Worm (Caenorhabditis elegans) whole organism, midembryonic: Measurements from ENCODE around the gene R10D12.6.

ENCODE experiments used
- T22C8.4 ChIP-seq: fragments of 200-800 bp; sonication (Bioruptor generic); IDR thresholded peaks from 2 replicates; pipeline ENCODE4 v1.3.6; 2022; ENCODE audit warnings: missing genetic modification characterization, missing compliant biosample characterization
- cog-1 ChIP-seq: sonication (generic microtip); optimal IDR thresholded peaks from 2 replicates; lab custom pipeline; 2016; ENCODE audit warnings: missing genetic modification characterization, missing compliant biosample characterization
- flt-1 ChIP-seq: fragments of 200-800 bp; sonication (Bioruptor generic); IDR thresholded peaks from 2 replicates; pipeline ENCODE4 v1.3.6; 2022; ENCODE audit warnings: missing genetic modification characterization, missing compliant biosample characterization
- klf-2 ChIP-seq: fragments of 200-800 bp; sonication (Bioruptor generic); conservative IDR thresholded peaks from 2 replicates; pipeline ENCODE4 v1.3.6; 2022; ENCODE audit warnings: missing genetic modification reagents, missing genetic modification characterization, missing compliant biosample characterization
- med-1 ChIP-seq: sonication (generic microtip); optimal IDR thresholded peaks from 2 replicates; lab custom pipeline; 2017; ENCODE audit warnings: missing genetic modification characterization, mild to moderate bottlenecking, missing compliant biosample characterization, antibody characterized with exemption, missing genetic modification reagents; ENCODE audit not compliant: insufficient read depth
- ref-1 ChIP-seq: fragments of 200-800 bp; sonication (Bioruptor generic); conservative IDR thresholded peaks from 2 replicates; pipeline ENCODE4 v1.3.6; 2022; ENCODE audit warnings: missing genetic modification reagents, missing genetic modification characterization, missing compliant biosample characterization
- tab-1 ChIP-seq: fragments of 200-800 bp; sonication (Bioruptor generic); IDR thresholded peaks from 2 replicates; pipeline ENCODE4 v1.3.6; 2022; ENCODE audit warnings: missing genetic modification characterization, missing compliant biosample characterization
- ztf-23 ChIP-seq: fragments of 200-800 bp; sonication (Bioruptor generic); IDR thresholded peaks from 2 replicates; pipeline ENCODE4 v1.3.6; 2022; ENCODE audit warnings: missing genetic modification reagents, missing genetic modification characterization, missing compliant biosample characterization
- ztf-29 ChIP-seq: fragments of 200-800 bp; sonication (Bioruptor generic); IDR thresholded peaks from 2 replicates; pipeline ENCODE4 v1.3.6; 2022; ENCODE audit warnings: missing genetic modification reagents, missing genetic modification characterization, missing compliant biosample characterization

The R10D12.6 gene

DNA sequence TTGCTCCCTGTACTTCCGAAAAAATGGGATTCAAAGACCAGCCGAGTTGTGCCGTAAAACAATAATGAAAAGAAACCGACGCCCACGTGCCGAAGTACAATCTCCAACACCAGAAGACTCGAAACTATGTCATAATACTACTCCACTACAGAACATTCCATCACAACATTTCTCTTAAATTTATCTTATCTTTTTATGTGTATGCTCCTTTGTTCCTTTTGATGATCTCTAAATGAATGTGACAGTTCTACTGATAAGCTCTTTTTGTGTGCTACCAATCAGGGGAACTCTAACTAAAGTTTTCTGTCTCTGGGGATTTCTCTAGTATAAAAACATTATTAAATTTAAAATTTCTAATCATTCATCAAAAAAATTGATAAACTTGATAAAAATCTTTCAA, 37.7 kb downstream of the R10D12.6 start:
- TF ChIP-seq klf-2 (GFP tag; lab: Robert Waterston, UW) (no peak), flt-1 (no peak), cog-1 (tag; lab: Kevin White, UChicago) (no peak), tab-1 (no peak)

DNA sequence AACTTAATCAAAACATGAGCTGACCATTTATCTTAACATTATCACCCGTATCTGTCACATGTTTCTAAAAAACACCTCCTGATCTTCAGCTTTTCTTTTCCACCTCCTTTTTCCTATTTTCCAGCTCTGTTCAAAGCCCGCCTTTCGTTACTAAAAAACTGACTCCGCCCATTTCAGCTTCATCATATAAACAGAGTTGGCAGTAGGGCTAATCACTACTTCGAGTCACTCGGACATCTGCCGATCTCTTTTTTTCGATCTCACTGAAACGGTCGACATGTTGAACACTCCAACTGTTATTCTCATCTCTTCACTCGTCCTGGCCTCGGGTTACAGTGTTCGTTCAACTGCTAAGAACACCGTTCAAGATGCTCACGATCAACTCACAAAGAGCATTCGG, 43.4 kb downstream of the R10D12.6 start, which contains the start of gene droe-4:
TSS of gene droe-4 (plus strand) at position 172 of the 400 bp plus-strand sequence.
- TF ChIP-seq ztf-23, result no peak
- no peak for TF ChIP-seq cog-1 (tag; lab: Kevin White, UChicago)
- no peak for TF ChIP-seq klf-2 (GFP tag; lab: Robert Waterston, UW)
- TF ChIP-seq med-1, result no peak
- TF ChIP-seq ref-1, result no peak
- TF ChIP-seq tab-1, result no peak
- no peak for TF ChIP-seq T22C8.4 (GFP tag; lab: Robert Waterston, UW)

ce11 chrV:13993478-13993877, 44.4 kb downstream of the R10D12.6 start:
- TF ChIP-seq ztf-23, result no peak
- TF ChIP-seq flt-1, result no peak
- no peak for TF ChIP-seq ref-1
- TF ChIP-seq ztf-29 (GFP tag; lab: Robert Waterston, UW), result no peak
- no peak for TF ChIP-seq med-1
- no peak for TF ChIP-seq klf-2 (GFP tag; lab: Robert Waterston, UW)
- TF ChIP-seq cog-1 (tag; lab: Kevin White, UChicago), result no peak
- no peak for TF ChIP-seq T22C8.4 (GFP tag; lab: Robert Waterston, UW)
- TF ChIP-seq tab-1, result no peak
